Worm (Caenorhabditis elegans) whole organism, midembryonic: ENCODE measurements around the gene F01G10.9.

Experiments
- flt-1 ChIP-seq: fragments of 200-800 bp; sonication (Bioruptor generic); IDR thresholded peaks from 2 replicates; pipeline ENCODE4 v1.3.6; 2022; ENCODE audit warnings: missing genetic modification characterization, missing compliant biosample characterization
- med-1 ChIP-seq: sonication (generic microtip); optimal IDR thresholded peaks from 2 replicates; lab custom pipeline; 2017; ENCODE audit warnings: missing genetic modification characterization, mild to moderate bottlenecking, missing compliant biosample characterization, antibody characterized with exemption, missing genetic modification reagents; ENCODE audit not compliant: insufficient read depth
- ztf-23 ChIP-seq: fragments of 200-800 bp; sonication (Bioruptor generic); IDR thresholded peaks from 2 replicates; pipeline ENCODE4 v1.3.6; 2022; ENCODE audit warnings: missing genetic modification reagents, missing genetic modification characterization, missing compliant biosample characterization
- ztf-29 ChIP-seq: fragments of 200-800 bp; sonication (Bioruptor generic); IDR thresholded peaks from 2 replicates; pipeline ENCODE4 v1.3.6; 2022; ENCODE audit warnings: missing genetic modification reagents, missing genetic modification characterization, missing compliant biosample characterization

DNA sequence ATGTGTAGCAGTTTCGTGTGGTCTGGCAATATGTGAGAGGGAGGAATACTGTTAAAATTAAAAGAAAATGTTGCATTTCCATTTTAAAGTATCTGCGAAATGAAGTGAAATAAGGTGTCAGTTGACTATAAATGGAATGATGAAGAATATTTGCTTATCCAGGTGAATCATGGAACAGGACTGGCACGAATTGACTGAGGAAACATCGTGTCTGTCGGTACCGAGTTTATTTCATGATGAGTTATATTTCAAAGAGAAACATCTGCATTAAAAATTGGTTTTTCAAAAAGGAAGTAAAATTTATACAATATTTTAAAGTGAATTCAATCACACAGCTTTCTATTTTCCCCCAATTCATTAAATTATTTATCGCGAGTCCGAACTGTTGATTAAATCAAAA is 31.9 kb downstream of the F01G10.9 start, which contains the start of gene F01G10.6:
- TF ChIP-seq med-1 (no peak), flt-1 (GFP tag; lab: Robert Waterston, UW) (no peak), ztf-29 (GFP tag; lab: Robert Waterston, UW) (no peak), ztf-23 (GFP tag; lab: Robert Waterston, UW) (no peak)
